Fruit fly (Drosophila melanogaster) whole organism, embryonic: ENCODE data around the gene Pp2C1.
A peak's percentile ranks its signal among the peaks of the same experiment; 100 is the strongest.

Experiments used
- Abd-B ChIP-seq: fragments of 200-800 bp; sonication (Bioruptor generic); optimal IDR thresholded peaks from 2 replicates; lab custom pipeline; 2018; ENCODE audit warnings: missing biosample characterization, mild to moderate bottlenecking, missing genetic modification characterization, moderate library complexity
- Ada2b ChIP-seq: fragments of 200-800 bp; sonication (Bioruptor generic); IDR thresholded peaks from 2 replicates; pipeline ENCODE4 v1.3.6; 2022; ENCODE audit warnings: missing biosample characterization, missing genetic modification characterization
- Adf1 ChIP-seq: fragments of 200-800 bp; sonication (Bioruptor generic); IDR thresholded peaks from 2 replicates; pipeline ENCODE4 v1.3.6; 2022; ENCODE audit warnings: missing biosample characterization, missing genetic modification characterization
- B-H1 ChIP-seq: fragments of 200-800 bp; sonication (Bioruptor generic); IDR thresholded peaks from 3 replicates; pipeline ENCODE4 v1.3.6; 2022; ENCODE audit warnings: missing biosample characterization, missing genetic modification characterization
- BEAF-32 ChIP-seq: fragments of 200-800 bp; sonication (Bioruptor generic); optimal IDR thresholded peaks from 3 replicates; lab custom pipeline; 2017; ENCODE audit warnings: missing biosample characterization, missing genetic modification characterization, mild to moderate bottlenecking, moderate library complexity, missing genetic modification reagents
- CG10274 ChIP-seq: fragments of 200-800 bp; sonication (Bioruptor generic); optimal IDR thresholded peaks from 3 replicates; lab custom pipeline; 2017; ENCODE audit warnings: missing biosample characterization, mild to moderate bottlenecking, missing genetic modification characterization
- CG11504 ChIP-seq: fragments of 200-800 bp; sonication (Bioruptor generic); optimal IDR thresholded peaks from 3 replicates; lab custom pipeline; 2019; ENCODE audit warnings: missing biosample characterization, mild to moderate bottlenecking, missing genetic modification characterization, moderate library complexity
- CG13287 ChIP-seq: fragments of 200-800 bp; sonication (Bioruptor generic); IDR thresholded peaks from 2 replicates; pipeline ENCODE4 v1.3.6; 2022; ENCODE audit warnings: missing biosample characterization, missing genetic modification characterization; ENCODE audit not compliant: partially characterized antibody
- CG13894 ChIP-seq: fragments of 200-800 bp; sonication (Bioruptor generic); optimal IDR thresholded peaks from 3 replicates; lab custom pipeline; 2018; ENCODE audit warnings: missing biosample characterization, mild to moderate bottlenecking, missing genetic modification characterization, moderate library complexity
- CG16815 ChIP-seq: fragments of 200-800 bp; sonication (Bioruptor generic); optimal IDR thresholded peaks from 3 replicates; lab custom pipeline; 2017; ENCODE audit warnings: missing biosample characterization, mild to moderate bottlenecking, missing genetic modification characterization
- CG2678 ChIP-seq: fragments of 200-800 bp; sonication (Bioruptor generic); optimal IDR thresholded peaks from 3 replicates; lab custom pipeline; 2019; ENCODE audit warnings: missing biosample characterization, mild to moderate bottlenecking, missing genetic modification characterization, moderate library complexity
- CG2889 ChIP-seq: fragments of 200-800 bp; sonication (Bioruptor generic); IDR thresholded peaks from 3 replicates; pipeline ENCODE4 v1.3.6; 2022; ENCODE audit warnings: missing biosample characterization, missing genetic modification characterization
- CG30431 ChIP-seq: fragments of 200-800 bp; sonication (Bioruptor generic); optimal IDR thresholded peaks from 2 replicates; lab custom pipeline; 2017; ENCODE audit warnings: missing biosample characterization, missing genetic modification characterization
- CG3163 ChIP-seq: fragments of 200-800 bp; sonication (Bioruptor generic); optimal IDR thresholded peaks from 3 replicates; lab custom pipeline; 2016; ENCODE audit warnings: missing biosample characterization, missing genetic modification characterization
- CG34224 ChIP-seq: fragments of 200-800 bp; sonication (Bioruptor generic); IDR thresholded peaks from 3 replicates; pipeline ENCODE4 v1.3.6; 2022; ENCODE audit warnings: missing biosample characterization, missing genetic modification characterization; ENCODE audit not compliant: partially characterized antibody
- CG4282 ChIP-seq: fragments of 200-800 bp; sonication (Bioruptor generic); optimal IDR thresholded peaks from 2 replicates; lab custom pipeline; 2016; ENCODE audit warnings: missing biosample characterization, missing genetic modification characterization
- CG43689 ChIP-seq: fragments of 200-800 bp; sonication (Bioruptor generic); IDR thresholded peaks from 2 replicates; pipeline ENCODE4 v1.3.6; 2022; ENCODE audit warnings: missing biosample characterization, missing genetic modification characterization
- CG7963 ChIP-seq: fragments of 200-800 bp; sonication (Bioruptor generic); IDR thresholded peaks from 3 replicates; pipeline ENCODE4 v1.3.6; 2022; ENCODE audit warnings: missing biosample characterization, missing genetic modification characterization; ENCODE audit not compliant: partially characterized antibody
- CG7987 ChIP-seq: fragments of 200-800 bp; sonication (Bioruptor generic); optimal IDR thresholded peaks from 2 replicates; lab custom pipeline; 2018; ENCODE audit warnings: missing biosample characterization, mild to moderate bottlenecking, missing genetic modification characterization, moderate library complexity
- CG9609 ChIP-seq: fragments of 200-800 bp; sonication (Bioruptor generic); optimal IDR thresholded peaks from 3 replicates; lab custom pipeline; 2016; ENCODE audit warnings: missing biosample characterization, missing genetic modification characterization
- CrebB ChIP-seq: fragments of 200-800 bp; sonication (Bioruptor generic); optimal IDR thresholded peaks from 3 replicates; lab custom pipeline; 2018; ENCODE audit warnings: missing biosample characterization, mild to moderate bottlenecking, missing genetic modification characterization
- Dip2 ChIP-seq: fragments of 200-800 bp; sonication (Bioruptor generic); IDR thresholded peaks from 2 replicates; pipeline ENCODE4 v1.3.6; 2022; ENCODE audit warnings: missing biosample characterization, missing genetic modification characterization
- Doc3 ChIP-seq: fragments of 200-800 bp; sonication (Bioruptor generic); IDR thresholded peaks from 3 replicates; pipeline ENCODE4 v1.3.6; 2022; ENCODE audit warnings: missing biosample characterization, missing genetic modification characterization; ENCODE audit not compliant: partially characterized antibody
- Ets97D ChIP-seq: fragments of 200-800 bp; sonication (Bioruptor generic); optimal IDR thresholded peaks from 3 replicates; lab custom pipeline; 2016; ENCODE audit warnings: missing biosample characterization, missing genetic modification characterization
- Gug ChIP-seq: fragments of 200-800 bp; sonication (Bioruptor generic); IDR thresholded peaks from 4 replicates; pipeline ENCODE4 v1.3.6; 2022; ENCODE audit warnings: missing biosample characterization, missing genetic modification characterization
- HLH4C ChIP-seq: fragments of 200-800 bp; sonication (Bioruptor generic); IDR thresholded peaks from 3 replicates; pipeline ENCODE4 v1.3.6; 2022; ENCODE audit warnings: missing biosample characterization, missing genetic modification characterization; ENCODE audit not compliant: partially characterized antibody
- NFAT ChIP-seq: fragments of 200-800 bp; sonication (Bioruptor generic); IDR thresholded peaks from 2 replicates; pipeline ENCODE4 v1.3.6; 2022; ENCODE audit warnings: missing biosample characterization, missing genetic modification characterization
- Ptx1 ChIP-seq: fragments of 200-800 bp; sonication (Bioruptor generic); IDR thresholded peaks from 2 replicates; pipeline ENCODE4 v1.3.6; 2022; ENCODE audit warnings: missing biosample characterization, missing genetic modification characterization
- Rfx ChIP-seq: fragments of 200-800 bp; sonication (Bioruptor generic); IDR thresholded peaks from 2 replicates; pipeline ENCODE4 v1.3.6; 2022; ENCODE audit warnings: missing biosample characterization, missing genetic modification characterization
- Scr ChIP-seq: fragments of 200-800 bp; sonication (Bioruptor generic); IDR thresholded peaks from 2 replicates; pipeline ENCODE4 v1.3.6; 2022; ENCODE audit warnings: missing biosample characterization, missing genetic modification characterization; ENCODE audit not compliant: partially characterized antibody
- Spps ChIP-seq: fragments of 200-800 bp; sonication (Bioruptor generic); optimal IDR thresholded peaks from 2 replicates; lab custom pipeline; 2018; ENCODE audit warnings: missing biosample characterization, mild to moderate bottlenecking, missing genetic modification characterization
- Trl ChIP-seq, 3 experiments: fragments of >200 bp in 2 of 3; fragments of 200-800 bp in 1 of 3; sonication (Bioruptor generic) in 1 of 3; optimal IDR thresholded peaks; 2 replicates in 1 of 3; 3 replicates in 2 of 3; lab custom pipeline; 2016 to 2017; ENCODE audit warnings: missing biosample characterization in 1 of 3, missing genetic modification characterization in 1 of 3
- ase ChIP-seq: fragments of 200-800 bp; sonication (Bioruptor generic); IDR thresholded peaks from 3 replicates; pipeline ENCODE4 v1.3.6; 2022; ENCODE audit warnings: missing biosample characterization, missing genetic modification characterization
- ato ChIP-seq: fragments of 200-800 bp; sonication (Bioruptor generic); IDR thresholded peaks from 2 replicates; pipeline ENCODE4 v1.3.6; 2022; ENCODE audit warnings: missing biosample characterization, missing genetic modification characterization; ENCODE audit not compliant: partially characterized antibody
- bbx ChIP-seq: fragments of 200-800 bp; sonication (Bioruptor generic); IDR thresholded peaks from 2 replicates; pipeline ENCODE4 v1.3.6; 2022; ENCODE audit warnings: missing biosample characterization, missing genetic modification characterization; ENCODE audit not compliant: partially characterized antibody
- bsh ChIP-seq, 2 experiments: fragments of 200-800 bp; sonication (Bioruptor generic); optimal IDR thresholded peaks; 2 replicates each; lab custom pipeline; 2017 to 2018; ENCODE audit warnings: mild to moderate bottlenecking in 2 of 2, missing biosample characterization in 2 of 2, missing genetic modification characterization in 2 of 2, moderate library complexity in 1 of 2
- ci ChIP-seq: fragments of 200-800 bp; sonication (Bioruptor generic); IDR thresholded peaks from 3 replicates; pipeline ENCODE4 v1.3.6; 2022; ENCODE audit warnings: missing biosample characterization, missing genetic modification characterization
- fd3F ChIP-seq: fragments of 200-800 bp; sonication (Bioruptor generic); optimal IDR thresholded peaks from 2 replicates; lab custom pipeline; 2018; ENCODE audit warnings: missing biosample characterization, mild to moderate bottlenecking, missing genetic modification characterization, moderate library complexity
- inv ChIP-seq: fragments of 200-800 bp; sonication (Bioruptor generic); IDR thresholded peaks from 2 replicates; pipeline ENCODE4 v1.3.6; 2022; ENCODE audit warnings: missing biosample characterization, missing genetic modification characterization; ENCODE audit not compliant: partially characterized antibody
- lilli ChIP-seq: fragments of 200-800 bp; sonication (Bioruptor generic); optimal IDR thresholded peaks from 3 replicates; lab custom pipeline; 2016; ENCODE audit warnings: missing biosample characterization, missing genetic modification characterization
- lmd ChIP-seq: fragments of 200-800 bp; sonication (Bioruptor generic); IDR thresholded peaks from 2 replicates; pipeline ENCODE4 v1.3.6; 2022; ENCODE audit warnings: missing biosample characterization, missing genetic modification characterization
- mam ChIP-seq: fragments of 200-800 bp; sonication (Bioruptor generic); optimal IDR thresholded peaks from 3 replicates; lab custom pipeline; 2016; ENCODE audit warnings: missing biosample characterization, missing genetic modification characterization
- nau ChIP-seq: fragments of 200-800 bp; sonication (Bioruptor generic); optimal IDR thresholded peaks from 3 replicates; lab custom pipeline; 2017; ENCODE audit warnings: missing biosample characterization, mild to moderate bottlenecking, missing genetic modification characterization, missing genetic modification reagents
- nerfin-2 ChIP-seq: fragments of 200-800 bp; sonication (Bioruptor generic); IDR thresholded peaks from 2 replicates; pipeline ENCODE4 v1.3.6; 2022; ENCODE audit warnings: missing biosample characterization, missing genetic modification characterization; ENCODE audit not compliant: partially characterized antibody
- pita ChIP-seq: fragments of 200-800 bp; sonication (Bioruptor generic); optimal IDR thresholded peaks from 2 replicates; lab custom pipeline; 2017; ENCODE audit warnings: missing biosample characterization, mild to moderate bottlenecking, missing genetic modification characterization
- ro ChIP-seq: fragments of 200-800 bp; sonication (Bioruptor generic); IDR thresholded peaks from 2 replicates; pipeline ENCODE4 v1.3.6; 2022; ENCODE audit warnings: missing biosample characterization, missing genetic modification characterization
- stwl ChIP-seq: fragments of 200-800 bp; sonication (Bioruptor generic); optimal IDR thresholded peaks from 3 replicates; lab custom pipeline; 2018; ENCODE audit warnings: missing biosample characterization, mild to moderate bottlenecking, missing genetic modification characterization, moderate library complexity
- tgo ChIP-seq: fragments of 200-800 bp; sonication (Bioruptor generic); IDR thresholded peaks from 3 replicates; pipeline ENCODE4 v1.3.6; 2022; ENCODE audit warnings: missing biosample characterization, missing genetic modification characterization
- trem ChIP-seq: fragments of 200-800 bp; optimal IDR thresholded peaks from 3 replicates; lab custom pipeline; 2019; ENCODE audit warnings: missing biosample characterization, mild to moderate bottlenecking, missing genetic modification characterization, moderate library complexity

The Pp2C1 gene

DNA sequence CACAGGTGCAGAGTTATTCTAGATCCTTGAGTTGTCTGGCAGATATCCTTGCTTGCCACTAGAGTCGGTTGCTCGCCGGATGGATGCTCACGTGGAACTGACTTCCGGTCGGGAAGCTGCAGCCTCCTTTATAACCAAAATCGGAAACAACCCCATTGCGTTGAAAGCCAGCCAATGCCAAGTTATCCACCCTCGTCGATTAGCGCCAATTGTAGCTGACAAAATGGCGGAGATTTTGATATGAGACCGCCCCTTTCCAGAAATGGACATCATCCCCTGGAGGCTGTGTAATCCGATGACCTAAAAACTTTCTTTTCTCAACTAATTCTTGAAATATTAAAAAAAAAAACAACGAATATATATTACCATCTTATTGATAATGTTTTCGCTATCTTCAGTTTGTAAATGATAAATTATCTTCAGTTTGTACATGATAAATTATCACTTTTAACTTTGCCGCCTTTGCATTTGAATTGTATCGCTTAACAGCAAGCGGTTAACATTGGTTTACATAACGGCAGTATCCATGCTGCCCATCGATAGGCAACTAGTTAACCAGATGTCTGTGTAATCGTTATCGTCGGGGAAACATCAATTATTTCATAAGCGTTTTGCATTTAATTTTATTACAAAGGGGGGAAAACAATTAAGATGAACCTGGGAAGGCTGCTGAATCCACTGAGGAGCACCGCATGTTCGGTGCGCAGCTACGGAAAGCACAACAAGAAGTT, 39.2 kb downstream of the Pp2C1 start, which contains the start of the genes HLH4C and mRpL30 (continued):
- no peak for TF ChIP-seq Adf1 (GFP tag; lab: Robert Waterston, UW)
- no peak for TF ChIP-seq trem (tag; lab: Kevin White, UChicago)
- TF ChIP-seq Doc3 (GFP tag; lab: Robert Waterston, UW), result peak; percentile 70
- TF ChIP-seq lmd, result no peak
- TF ChIP-seq Spps (tag; lab: Kevin White, UChicago), result no peak
- TF ChIP-seq CG16815, result no peak
- peak; percentile 97 for TF ChIP-seq ato (GFP tag; lab: Robert Waterston, UW)
- no peak for TF ChIP-seq fd3F
- no peak for TF ChIP-seq lilli (GFP tag; lab: Kevin White, UChicago)
- no peak for TF ChIP-seq NFAT (GFP tag; lab: Robert Waterston, UW)
- no peak for TF ChIP-seq CG43689 (GFP tag; lab: Robert Waterston, UW)
- no peak for TF ChIP-seq nau (GFP tag; lab: Kevin White, UChicago)
- TF ChIP-seq CG4282 (GFP tag; lab: Kevin White, UChicago), result no peak
- TF ChIP-seq Dip2, result no peak
- no peak for TF ChIP-seq CG10274 (GFP tag; lab: Kevin White, UChicago)
- no peak for TF ChIP-seq CG11504
- no peak for TF ChIP-seq mam (GFP tag; lab: Kevin White, UChicago)
- TF ChIP-seq stwl, result peak; percentile 63
- no peak for TF ChIP-seq Rfx (GFP tag; lab: Robert Waterston, UW)
- TF ChIP-seq B-H1 (GFP tag; lab: Robert Waterston, UW), result no peak
- TF ChIP-seq CG7963, result peak; percentile 98
- TF ChIP-seq bsh (GFP tag; optimal IDR thresholded peaks at IDR 0.05; lab: Kevin White, UChicago), result no peak
- no peak for TF ChIP-seq CG7987
- peak; percentile 90 for TF ChIP-seq CG34224
- no peak for TF ChIP-seq CG13894 (tag; lab: Kevin White, UChicago)
- no peak for TF ChIP-seq Gug
- TF ChIP-seq Trl (optimal IDR thresholded peaks at IDR 0.05; lab: Kevin White, UChicago), result no peak
- TF ChIP-seq Trl (GFP tag; optimal IDR thresholded peaks at IDR 0.05; lab: Kevin White, UChicago), result no peak
- no peak for TF ChIP-seq Ada2b (GFP tag; lab: Robert Waterston, UW)
- peak; percentile 98 for TF ChIP-seq bbx (GFP tag; lab: Robert Waterston, UW)
- TF ChIP-seq HLH4C, result peak; percentile 100
- TF ChIP-seq ase (GFP tag; lab: Robert Waterston, UW), result no peak
- no peak for TF ChIP-seq Ets97D
- no peak for TF ChIP-seq CG9609
- TF ChIP-seq Ptx1 (GFP tag; lab: Robert Waterston, UW), result no peak
- TF ChIP-seq CG3163 (GFP tag; lab: Kevin White, UChicago), result no peak
- no peak for TF ChIP-seq ci
- no peak for TF ChIP-seq ro
- TF ChIP-seq CG30431 (GFP tag; lab: Kevin White, UChicago), result no peak
- peak; percentile 78 for TF ChIP-seq Scr (GFP tag; lab: Robert Waterston, UW)
- peak; percentile 81 for TF ChIP-seq CG13287 (GFP tag; lab: Robert Waterston, UW)
- no peak for TF ChIP-seq CrebB (tag; lab: Kevin White, UChicago)
- TF ChIP-seq CG2889 (GFP tag; lab: Robert Waterston, UW), result no peak
- peak; percentile 99 for TF ChIP-seq nerfin-2 (GFP tag; lab: Robert Waterston, UW)
- TF ChIP-seq tgo (GFP tag; lab: Robert Waterston, UW), result no peak
- TF ChIP-seq Abd-B (GFP tag; lab: Kevin White, UChicago), result no peak
- peak; percentile 40 for TF ChIP-seq BEAF-32
- no peak for TF ChIP-seq pita (GFP tag; lab: Kevin White, UChicago)
- TF ChIP-seq CG2678 (tag; lab: Kevin White, UChicago), result no peak
- TF ChIP-seq inv, result peak; percentile 60
